Fruit fly (Drosophila melanogaster) Kc167 (cell line): ENCODE results near the gene scramb2.

ENCODE experiments used
- Myc ChIP-seq: fragments of >200 bp; optimal IDR thresholded peaks from 2 replicates; lab custom pipeline; 2017; ENCODE audit warnings: missing external identifiers
- Sin3A ChIP-seq: fragments of >200 bp; optimal IDR thresholded peaks from 2 replicates; lab custom pipeline; 2018; ENCODE audit warnings: missing external identifiers
- h ChIP-seq: fragments of >200 bp; optimal IDR thresholded peaks from 3 replicates; lab custom pipeline; 2018; ENCODE audit warnings: missing external identifiers
- insv ChIP-seq: fragments of >200 bp; optimal IDR thresholded peaks from 3 replicates; lab custom pipeline; 2018; ENCODE audit warnings: missing external identifiers
- psq ChIP-seq: fragments of >200 bp; optimal IDR thresholded peaks from 2 replicates; lab custom pipeline; 2017; ENCODE audit warnings: missing external identifiers
- ttk ChIP-seq: sonication (Bioruptor generic); optimal IDR thresholded peaks from 2 replicates; lab custom pipeline; 2017; ENCODE audit warnings: missing external identifiers

The scramb2 gene

DNA sequence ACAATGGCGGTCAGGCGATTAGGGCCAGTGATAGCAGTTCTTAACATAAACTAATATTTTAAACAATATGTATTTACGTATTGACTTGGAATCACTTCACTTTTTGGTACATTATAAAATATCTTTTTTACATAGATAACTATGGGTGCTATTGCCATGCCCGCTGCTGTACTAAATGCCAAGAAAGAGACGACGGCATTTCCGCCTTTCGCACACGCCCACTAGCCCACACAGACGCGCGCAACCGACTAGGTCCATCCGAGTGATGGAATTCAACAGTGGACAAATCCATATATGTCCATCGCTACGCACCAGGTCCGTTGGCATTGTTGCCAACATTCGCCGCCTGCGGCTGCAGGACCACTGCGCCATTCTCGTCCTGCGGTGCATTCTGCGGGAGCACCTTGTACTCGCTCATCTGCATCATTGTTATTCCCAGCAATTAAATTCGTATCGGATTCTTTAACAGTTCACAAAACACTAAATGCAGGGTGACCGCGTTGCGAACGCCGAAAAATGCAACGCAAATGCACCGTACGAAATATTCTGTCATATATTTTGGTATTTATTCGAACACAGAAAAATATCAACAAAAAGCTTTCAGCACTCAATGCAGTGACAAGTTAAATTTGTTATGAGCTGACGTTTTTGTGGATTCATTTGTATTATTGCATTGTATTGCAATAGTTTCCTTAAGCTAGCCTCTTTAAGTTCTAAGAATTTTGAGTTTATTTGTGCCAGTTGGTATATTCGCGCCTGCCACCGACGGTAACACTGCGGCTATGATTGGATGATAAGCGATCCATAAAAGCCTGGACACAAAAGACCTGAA lies at the start of gene scramb2, which contains the start of gene Sk2:
Gene scramb2, minus strand, starts transcription at position 488 of the 832 bp plus-strand sequence.
Gene Sk2, plus strand, starts transcription at position 763 of the 832 bp plus-strand sequence.
- TF ChIP-seq h (lab: Kevin White, UChicago), result no peak
- no peak for TF ChIP-seq ttk (lab: Kevin White, UChicago)
- no peak for TF ChIP-seq Myc (lab: Kevin White, UChicago)

- TF ChIP-seq psq (lab: Kevin White, UChicago) (no peak), ttk (lab: Kevin White, UChicago) (no peak), insv (lab: Kevin White, UChicago) (no peak), Sin3A (lab: Kevin White, UChicago) (no peak)
These were observed 49.6 kb upstream of the scramb2 start for dm6 chr3L:3096073-3096725.

- no peak for TF ChIP-seq psq (lab: Kevin White, UChicago)
- no peak for TF ChIP-seq Sin3A (lab: Kevin White, UChicago)
- no peak for TF ChIP-seq ttk (lab: Kevin White, UChicago)
- no peak for TF ChIP-seq h (lab: Kevin White, UChicago)
- no peak for TF ChIP-seq insv (lab: Kevin White, UChicago)
- no peak for TF ChIP-seq Myc (lab: Kevin White, UChicago)
These were observed 49.0 kb upstream of the scramb2 start for dm6 chr3L:3095590-3095989.

DNA sequence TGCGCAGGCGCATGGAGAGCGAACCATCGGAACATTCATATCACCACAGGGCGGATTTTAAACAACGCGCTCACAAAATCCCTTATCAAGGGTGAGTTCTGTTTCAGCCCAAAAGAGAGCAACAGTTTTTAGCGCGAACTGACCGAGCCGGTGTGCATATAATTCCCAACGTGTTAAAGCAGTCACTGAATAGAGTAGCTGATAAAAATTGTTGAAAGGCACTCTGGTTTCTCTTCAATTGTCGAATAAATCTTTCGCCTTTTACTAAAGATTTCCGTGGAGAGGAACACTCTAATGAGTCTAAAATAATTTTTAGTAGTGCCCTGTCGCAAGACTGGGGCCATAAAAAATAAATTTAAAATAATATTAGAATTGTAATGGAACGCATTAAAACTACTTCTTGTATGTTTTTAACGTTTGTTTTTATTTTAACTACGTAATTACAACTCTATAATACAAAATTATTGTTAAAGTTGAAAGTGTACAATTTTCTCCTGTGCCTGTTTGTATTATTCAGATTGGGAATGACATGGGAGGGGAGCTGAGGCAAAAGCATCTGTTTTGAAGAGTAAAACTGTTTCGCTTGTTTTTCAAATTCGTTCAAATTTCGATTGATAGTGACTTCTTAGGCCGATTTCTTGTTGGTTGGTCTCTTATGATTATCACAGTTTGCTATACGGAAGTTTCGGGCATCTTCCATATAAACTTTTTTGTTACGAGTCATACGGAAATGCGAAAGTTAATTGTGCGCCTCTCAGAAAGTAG lies 44.2 kb upstream of the scramb2 start:
- TF ChIP-seq Myc (lab: Kevin White, UChicago) (no peak), psq (lab: Kevin White, UChicago) (no peak), h (lab: Kevin White, UChicago) (no peak), Sin3A (lab: Kevin White, UChicago) (no peak), insv (lab: Kevin White, UChicago) (no peak), ttk (lab: Kevin White, UChicago) (no peak)

dm6 chr3L:3089012-3089411 lies 42.4 kb upstream of the scramb2 start:
- TF ChIP-seq ttk (lab: Kevin White, UChicago) (no peak), Sin3A (lab: Kevin White, UChicago) (no peak), psq (lab: Kevin White, UChicago) (no peak), insv (lab: Kevin White, UChicago) (no peak), h (lab: Kevin White, UChicago) (no peak)

DNA sequence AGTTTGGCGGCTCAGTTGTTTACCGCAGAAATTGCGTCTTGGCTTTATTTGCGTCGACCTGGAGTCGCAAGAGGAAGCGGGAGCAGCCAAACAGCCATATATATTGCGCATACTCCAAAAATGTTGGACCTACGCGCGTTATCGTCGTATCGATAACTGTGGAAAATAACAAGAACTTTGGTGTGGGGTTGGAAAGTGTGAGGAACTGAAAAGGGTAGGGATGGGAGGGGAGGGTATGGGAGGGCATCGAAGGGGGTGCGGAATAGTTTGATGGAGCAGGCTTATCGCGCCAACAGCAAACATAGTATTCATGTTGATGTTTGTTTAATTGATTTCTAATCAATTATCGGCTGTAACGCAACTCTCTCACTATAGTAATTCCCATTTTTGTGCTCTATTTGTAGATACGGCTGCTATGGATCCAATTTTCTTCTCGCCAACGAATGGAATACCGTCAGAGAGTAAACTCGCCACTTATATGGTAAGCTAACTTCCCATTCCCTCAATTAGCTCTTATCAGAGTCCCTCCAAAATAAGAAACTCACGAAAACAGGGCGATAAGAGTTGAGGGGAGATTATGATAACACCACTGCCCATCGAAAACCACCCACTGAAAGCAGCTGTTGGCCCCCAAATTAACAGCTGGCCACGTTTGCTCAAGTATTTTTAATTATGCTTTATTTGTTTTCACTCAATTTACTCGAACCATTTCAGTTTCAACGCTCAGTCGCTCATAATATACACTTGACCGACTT lies 36.9 kb upstream of the scramb2 start:
- TF ChIP-seq Sin3A (lab: Kevin White, UChicago) (no peak), h (lab: Kevin White, UChicago) (no peak), ttk (lab: Kevin White, UChicago) (no peak), Myc (lab: Kevin White, UChicago) (no peak), insv (lab: Kevin White, UChicago) (no peak), psq (lab: Kevin White, UChicago) (no peak)

DNA sequence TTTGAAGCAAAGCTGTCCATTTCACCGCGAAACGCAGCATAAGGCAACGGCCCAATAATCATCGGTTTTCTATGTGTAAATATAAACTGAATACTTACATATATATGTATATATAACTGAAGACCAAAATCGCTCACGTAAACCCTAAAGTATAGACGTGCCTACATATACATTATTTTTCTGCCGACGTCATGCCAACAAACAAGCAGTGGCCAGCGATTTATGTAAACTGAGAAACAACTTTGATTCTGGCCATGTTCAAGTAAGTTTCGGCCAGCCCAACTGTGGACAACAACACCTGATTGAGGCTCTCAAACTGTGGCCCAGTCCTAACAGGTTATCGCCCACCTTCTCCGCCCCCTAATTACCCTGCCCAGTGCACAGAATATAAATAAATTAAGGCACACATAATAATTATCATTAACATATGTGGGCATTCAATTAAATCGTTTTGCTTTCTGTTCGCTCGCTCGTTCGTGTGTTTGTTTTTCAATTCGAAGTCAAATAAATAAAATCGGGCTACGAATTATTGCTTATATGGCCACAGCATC lies 35.4 kb upstream of the scramb2 start:
- TF ChIP-seq psq (lab: Kevin White, UChicago), result no peak

dm6 chr3L:3081146-3081872 lies 34.7 kb upstream of the scramb2 start:
- TF ChIP-seq insv (lab: Kevin White, UChicago) (no peak), psq (lab: Kevin White, UChicago) (no peak), Myc (lab: Kevin White, UChicago) (no peak), ttk (lab: Kevin White, UChicago) (no peak), Sin3A (lab: Kevin White, UChicago) (no peak), h (lab: Kevin White, UChicago) (no peak)

- TF ChIP-seq Sin3A (lab: Kevin White, UChicago), result no peak
- TF ChIP-seq ttk (lab: Kevin White, UChicago), result no peak
- no peak for TF ChIP-seq h (lab: Kevin White, UChicago)
- TF ChIP-seq insv (lab: Kevin White, UChicago), result no peak
- TF ChIP-seq psq (lab: Kevin White, UChicago), result no peak
- no peak for TF ChIP-seq Myc (lab: Kevin White, UChicago)
These were observed 33.7 kb upstream of the scramb2 start for dm6 chr3L:3080084-3080994.
